Fruit fly (Drosophila melanogaster) whole organism, embryonic: ENCODE results near the gene VhaSFD.

Experiments used
- Asciz ChIP-seq: fragments of 200-800 bp; sonication (Bioruptor generic); optimal IDR thresholded peaks from 2 replicates; lab custom pipeline; 2017; ENCODE audit warnings: missing biosample characterization, mild to moderate bottlenecking, missing genetic modification characterization, missing genetic modification reagents
- Bdp1 ChIP-seq: fragments of 200-800 bp; sonication (Bioruptor generic); optimal IDR thresholded peaks from 3 replicates; lab custom pipeline; 2016; ENCODE audit warnings: missing biosample characterization, missing genetic modification characterization
- BtbVII ChIP-seq: fragments of 200-800 bp; sonication (Bioruptor generic); optimal IDR thresholded peaks from 3 replicates; lab custom pipeline; 2017; ENCODE audit warnings: missing biosample characterization, mild to moderate bottlenecking, missing genetic modification characterization
- CG10274 ChIP-seq: fragments of 200-800 bp; sonication (Bioruptor generic); optimal IDR thresholded peaks from 3 replicates; lab custom pipeline; 2017; ENCODE audit warnings: missing biosample characterization, mild to moderate bottlenecking, missing genetic modification characterization
- CG10462 ChIP-seq: fragments of 200-800 bp; sonication (Bioruptor generic); optimal IDR thresholded peaks from 2 replicates; lab custom pipeline; 2016; ENCODE audit warnings: missing biosample characterization, missing genetic modification characterization
- CG11398 ChIP-seq: fragments of 200-800 bp; sonication (Bioruptor generic); optimal IDR thresholded peaks from 2 replicates; lab custom pipeline; 2016; ENCODE audit warnings: missing biosample characterization, missing genetic modification characterization
- CG11560 ChIP-seq: fragments of 200-800 bp; sonication (Bioruptor generic); IDR thresholded peaks from 3 replicates; pipeline ENCODE4 v1.3.6; 2022; ENCODE audit warnings: missing biosample characterization, missing genetic modification characterization
- CG11723 ChIP-seq: fragments of 200-800 bp; sonication (Bioruptor generic); optimal IDR thresholded peaks from 2 replicates; lab custom pipeline; 2017; ENCODE audit warnings: missing biosample characterization, mild to moderate bottlenecking, missing genetic modification characterization
- CG17186 ChIP-seq: fragments of 200-800 bp; sonication (Bioruptor generic); optimal IDR thresholded peaks from 3 replicates; lab custom pipeline; 2017; ENCODE audit warnings: missing biosample characterization, missing genetic modification reagents, missing genetic modification characterization
- CG2116 ChIP-seq: fragments of 200-800 bp; sonication (Bioruptor generic); optimal IDR thresholded peaks from 3 replicates; lab custom pipeline; 2018; ENCODE audit warnings: missing biosample characterization, mild to moderate bottlenecking, missing genetic modification characterization
- CG2202 ChIP-seq: fragments of 200-800 bp; sonication (Bioruptor generic); optimal IDR thresholded peaks from 2 replicates; lab custom pipeline; 2018; ENCODE audit warnings: missing biosample characterization, mild to moderate bottlenecking, missing genetic modification characterization
- CG31441 ChIP-seq: fragments of 200-800 bp; sonication (Bioruptor generic); IDR thresholded peaks from 2 replicates; pipeline ENCODE4 v1.3.6; 2022; ENCODE audit warnings: missing biosample characterization, missing genetic modification characterization
- CG33557 ChIP-seq: fragments of 200-800 bp; sonication (Bioruptor generic); optimal IDR thresholded peaks from 2 replicates; lab custom pipeline; 2019; ENCODE audit warnings: missing biosample characterization, mild to moderate bottlenecking, missing genetic modification characterization, moderate library complexity
- CG3838 ChIP-seq: fragments of 200-800 bp; sonication (Bioruptor generic); optimal IDR thresholded peaks from 3 replicates; lab custom pipeline; 2016; ENCODE audit warnings: missing biosample characterization, missing genetic modification characterization
- CG3847 ChIP-seq: fragments of 200-800 bp; sonication (Bioruptor generic); IDR thresholded peaks from 2 replicates; pipeline ENCODE4 v1.3.6; 2022; ENCODE audit warnings: missing biosample characterization, missing genetic modification characterization
- CG5953 ChIP-seq: fragments of 200-800 bp; sonication (Bioruptor generic); IDR thresholded peaks from 2 replicates; pipeline ENCODE4 v1.3.6; 2022; ENCODE audit warnings: missing biosample characterization, missing genetic modification characterization
- CG6854 ChIP-seq: fragments of 200-800 bp; sonication (Bioruptor generic); optimal IDR thresholded peaks from 3 replicates; lab custom pipeline; 2017; ENCODE audit warnings: missing biosample characterization, mild to moderate bottlenecking, missing genetic modification characterization
- CG8765 ChIP-seq: fragments of 200-800 bp; sonication (Bioruptor generic); IDR thresholded peaks from 2 replicates; pipeline ENCODE4 v1.3.6; 2022; ENCODE audit warnings: missing biosample characterization, missing genetic modification characterization
- CG9876 ChIP-seq: fragments of 200-800 bp; sonication (Bioruptor generic); optimal IDR thresholded peaks from 2 replicates; lab custom pipeline; 2016; ENCODE audit warnings: missing biosample characterization, missing genetic modification characterization
- Hand ChIP-seq: fragments of 200-800 bp; sonication (Bioruptor generic); optimal IDR thresholded peaks from 2 replicates; lab custom pipeline; 2017; ENCODE audit warnings: mild to moderate bottlenecking, missing biosample characterization, missing genetic modification reagents, missing genetic modification characterization
- HmgD ChIP-seq: fragments of 200-800 bp; sonication (Bioruptor generic); optimal IDR thresholded peaks from 3 replicates; lab custom pipeline; 2016; ENCODE audit warnings: missing biosample characterization, missing genetic modification characterization
- Mad ChIP-seq: fragments of 200-800 bp; sonication (Bioruptor generic); optimal IDR thresholded peaks from 2 replicates; lab custom pipeline; 2016; ENCODE audit warnings: missing biosample characterization, missing genetic modification characterization
- NC2β ChIP-seq: fragments of 200-800 bp; sonication (Bioruptor generic); optimal IDR thresholded peaks from 2 replicates; lab custom pipeline; 2016; ENCODE audit warnings: missing biosample characterization, missing genetic modification characterization
- NFAT ChIP-seq: fragments of 200-800 bp; sonication (Bioruptor generic); IDR thresholded peaks from 2 replicates; pipeline ENCODE4 v1.3.6; 2022; ENCODE audit warnings: missing biosample characterization, missing genetic modification characterization
- Scr ChIP-seq: fragments of 200-800 bp; sonication (Bioruptor generic); IDR thresholded peaks from 2 replicates; pipeline ENCODE4 v1.3.6; 2022; ENCODE audit warnings: missing biosample characterization, missing genetic modification characterization; ENCODE audit not compliant: partially characterized antibody
- Side ChIP-seq: fragments of 200-800 bp; sonication (Bioruptor generic); optimal IDR thresholded peaks from 2 replicates; lab custom pipeline; 2016; ENCODE audit warnings: missing biosample characterization, missing genetic modification characterization
- Stat92E ChIP-seq, 3 experiments: fragments of >200 bp in 2 of 3; fragments of 200-800 bp in 1 of 3; sonication (Bioruptor generic) in 1 of 3; optimal IDR thresholded peaks; 2 replicates each; lab custom pipeline; 2017 to 2019; ENCODE audit warnings: missing biosample characterization in 3 of 3, missing genetic modification characterization in 3 of 3, mild to moderate bottlenecking in 1 of 3, moderate library complexity in 1 of 3
- TFAM ChIP-seq: fragments of 200-800 bp; sonication (Bioruptor generic); optimal IDR thresholded peaks from 2 replicates; lab custom pipeline; 2017; ENCODE audit warnings: missing biosample characterization, missing genetic modification characterization, inconsistent platforms
- Vsx1 ChIP-seq: fragments of 200-800 bp; sonication (Bioruptor generic); optimal IDR thresholded peaks from 2 replicates; lab custom pipeline; 2017; ENCODE audit warnings: missing biosample characterization, mild to moderate bottlenecking, missing genetic modification characterization, missing genetic modification reagents
- YL-1 ChIP-seq: fragments of 200-800 bp; sonication (Bioruptor generic); optimal IDR thresholded peaks from 3 replicates; lab custom pipeline; 2017; ENCODE audit warnings: missing biosample characterization, mild to moderate bottlenecking, missing genetic modification characterization
- ap ChIP-seq: fragments of 200-800 bp; sonication (Bioruptor generic); IDR thresholded peaks from 2 replicates; pipeline ENCODE4 v1.3.6; 2022; ENCODE audit warnings: missing biosample characterization, missing genetic modification characterization
- cas ChIP-seq: fragments of 200-800 bp; sonication (Bioruptor generic); IDR thresholded peaks from 2 replicates; pipeline ENCODE4 v1.3.6; 2022; ENCODE audit warnings: missing biosample characterization, missing genetic modification characterization
- chif ChIP-seq, 2 experiments: fragments of 200-800 bp; sonication (Bioruptor generic); optimal IDR thresholded peaks; 3 replicates each; lab custom pipeline; 2016; ENCODE audit warnings: missing biosample characterization in 2 of 2, missing genetic modification characterization in 2 of 2
- danr ChIP-seq: fragments of 200-800 bp; sonication (Bioruptor generic); IDR thresholded peaks from 2 replicates; pipeline ENCODE4 v1.3.6; 2022; ENCODE audit warnings: missing biosample characterization, missing genetic modification characterization
- dmrt11E ChIP-seq: fragments of 200-800 bp; sonication (Bioruptor generic); optimal IDR thresholded peaks from 3 replicates; lab custom pipeline; 2018; ENCODE audit warnings: missing biosample characterization, mild to moderate bottlenecking, missing genetic modification characterization, moderate library complexity
- eve ChIP-seq, 2 experiments: fragments of >200 bp; optimal IDR thresholded peaks; 2 replicates each; lab custom pipeline; 2017; ENCODE audit warnings: missing biosample characterization in 2 of 2, missing genetic modification characterization in 2 of 2
- exex ChIP-seq: fragments of 200-800 bp; sonication (Bioruptor generic); optimal IDR thresholded peaks from 4 replicates; lab custom pipeline; 2018; ENCODE audit warnings: missing biosample characterization, mild to moderate bottlenecking, missing genetic modification characterization, moderate library complexity
- gcm2 ChIP-seq: fragments of 200-800 bp; sonication (Bioruptor generic); optimal IDR thresholded peaks from 2 replicates; lab custom pipeline; 2016; ENCODE audit warnings: missing biosample characterization, missing genetic modification characterization
- gsb ChIP-seq: fragments of 200-800 bp; sonication (Bioruptor generic); IDR thresholded peaks from 2 replicates; pipeline ENCODE4 v1.3.6; 2022; ENCODE audit warnings: missing biosample characterization, missing genetic modification characterization
- hb ChIP-seq: fragments of 200-800 bp; sonication (Bioruptor generic); IDR thresholded peaks from 3 replicates; pipeline ENCODE4 v1.3.6; 2022; ENCODE audit warnings: missing biosample characterization, missing genetic modification characterization; ENCODE audit not compliant: partially characterized antibody
- jigr1 ChIP-seq: fragments of 200-800 bp; sonication (Bioruptor generic); IDR thresholded peaks from 3 replicates; pipeline ENCODE4 v1.3.6; 2022; ENCODE audit warnings: missing biosample characterization, missing genetic modification characterization
- kah ChIP-seq: fragments of 200-800 bp; sonication (Bioruptor generic); optimal IDR thresholded peaks from 2 replicates; lab custom pipeline; 2018; ENCODE audit warnings: missing biosample characterization, mild to moderate bottlenecking, missing genetic modification characterization
- otp ChIP-seq: fragments of 200-800 bp; sonication (Bioruptor generic); IDR thresholded peaks from 3 replicates; pipeline ENCODE4, ENCODE4 v1.3.6; 2022; ENCODE audit warnings: missing biosample characterization, missing genetic modification characterization
- pfk ChIP-seq: fragments of 200-800 bp; sonication (Bioruptor generic); optimal IDR thresholded peaks from 2 replicates; lab custom pipeline; 2018; ENCODE audit warnings: missing biosample characterization, mild to moderate bottlenecking, missing genetic modification characterization, moderate library complexity
- ranshi ChIP-seq: fragments of 200-800 bp; sonication (Bioruptor generic); IDR thresholded peaks from 2 replicates; pipeline ENCODE4 v1.3.6; 2022; ENCODE audit warnings: missing biosample characterization, missing genetic modification characterization
- sqz ChIP-seq: fragments of 200-800 bp; sonication (Bioruptor generic); optimal IDR thresholded peaks from 3 replicates; lab custom pipeline; 2018; ENCODE audit warnings: missing biosample characterization, mild to moderate bottlenecking, missing genetic modification characterization
- stwl ChIP-seq: fragments of 200-800 bp; sonication (Bioruptor generic); optimal IDR thresholded peaks from 3 replicates; lab custom pipeline; 2018; ENCODE audit warnings: missing biosample characterization, mild to moderate bottlenecking, missing genetic modification characterization, moderate library complexity
- tio ChIP-seq: fragments of 200-800 bp; sonication (Bioruptor generic); optimal IDR thresholded peaks from 2 replicates; lab custom pipeline; 2017; ENCODE audit warnings: missing biosample characterization, missing genetic modification characterization, inconsistent platforms
- zfh1 ChIP-seq: fragments of 200-800 bp; sonication (Bioruptor generic); IDR thresholded peaks from 3 replicates; pipeline ENCODE4 v1.3.6; 2022; ENCODE audit warnings: missing biosample characterization, missing genetic modification characterization

VhaSFD gene

DNA sequence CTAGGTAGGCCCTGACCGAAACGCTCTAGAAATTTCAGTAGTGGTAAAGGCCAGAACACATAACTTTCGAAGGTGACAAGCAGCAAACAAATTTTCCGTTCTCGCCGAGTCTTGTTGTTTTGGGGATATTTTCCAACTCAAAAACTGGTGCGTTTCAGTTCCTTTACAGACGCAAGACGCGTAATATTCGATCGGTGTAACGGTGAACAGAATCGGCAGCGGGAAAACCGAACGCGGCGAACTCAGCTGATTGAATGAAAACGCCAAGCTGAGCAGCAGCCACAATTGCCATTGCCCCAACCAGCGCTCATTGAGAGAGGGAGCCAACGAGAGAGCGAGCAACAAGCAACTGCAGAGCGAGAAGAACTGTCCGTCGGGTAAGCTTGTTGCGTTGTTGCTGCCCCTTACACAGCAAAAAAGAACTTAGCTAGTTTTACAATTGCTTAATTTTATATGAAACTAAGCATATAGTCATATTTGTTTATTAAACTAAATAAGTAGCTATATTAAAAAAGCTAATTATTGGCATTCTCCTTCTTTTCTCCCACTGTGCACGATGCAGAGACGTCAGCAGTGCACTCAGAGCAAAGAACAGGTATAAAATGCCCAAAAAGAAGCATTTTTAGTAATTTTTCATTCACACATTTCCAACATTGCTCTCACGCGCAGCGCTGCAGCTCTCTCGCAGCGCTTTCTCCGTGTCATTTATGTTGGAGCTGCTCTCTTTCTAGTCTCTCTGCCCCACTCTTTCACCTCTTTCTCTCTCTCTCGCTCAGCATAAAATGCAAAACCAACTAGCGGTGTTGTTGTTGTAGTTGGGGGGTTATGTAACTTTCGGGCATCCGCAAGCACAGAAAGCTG is 11.6 kb downstream of the VhaSFD start, which contains the start of the genes Cyt-c-d and CG31808 (continued):
- TF ChIP-seq CG11398 (GFP tag; lab: Kevin White, UChicago) (peak; percentile 87), cas (GFP tag; lab: Robert Waterston, UW) (peak; percentile 86), eve (GFP tag; optimal IDR thresholded peaks at IDR 0.05; lab: Kevin White, UChicago) (peak in 1 of 2 experiments; percentile 99), CG10274 (GFP tag; lab: Kevin White, UChicago) (peak; percentile 81), CG6854 (GFP tag; lab: Kevin White, UChicago) (peak; percentile 92), jigr1 (GFP tag; lab: Robert Waterston, UW) (peak; percentile 96), Scr (GFP tag; lab: Robert Waterston, UW) (no peak), Side (GFP tag; lab: Kevin White, UChicago) (peak; percentile 88), CG5953 (GFP tag; lab: Robert Waterston, UW) (peak; percentile 96), NFAT (GFP tag; lab: Robert Waterston, UW) (peak; percentile 85), CG2116 (GFP tag; lab: Kevin White, UChicago) (peak; percentile 85), CG10462 (GFP tag; lab: Kevin White, UChicago) (peak; percentile 92), CG11723 (GFP tag; lab: Kevin White, UChicago) (peak; percentile 96), zfh1 (GFP tag; lab: Robert Waterston, UW) (peak; percentile 97), Hand (GFP tag; lab: Kevin White, UChicago) (peak; percentile 96), CG11560 (peak; percentile 89), sqz (GFP tag; lab: Kevin White, UChicago) (peak; percentile 91), Vsx1 (GFP tag; lab: Kevin White, UChicago) (peak; percentile 98), ap (peak; percentile 97), NC2β (GFP tag; lab: Kevin White, UChicago) (peak; percentile 92), gsb (GFP tag; lab: Robert Waterston, UW) (peak; percentile 94), exex (tag; lab: Kevin White, UChicago) (peak; percentile 76), Stat92E (GFP tag; optimal IDR thresholded peaks at IDR 0.05; lab: Kevin White, UChicago) (peak in 1 of 3 experiments; percentile 92), danr (GFP tag; lab: Robert Waterston, UW) (peak; percentile 93), chif (GFP tag; optimal IDR thresholded peaks at IDR 0.05; lab: Kevin White, UChicago) (peak; percentile 94 to 96), CG2202 (peak; percentile 96), Mad (peak; percentile 94), CG9876 (no peak), Asciz (peak; percentile 98), stwl (tag; lab: Kevin White, UChicago) (peak; percentile 47), ranshi (peak; percentile 97), CG3847 (GFP tag; lab: Robert Waterston, UW) (peak; percentile 93), YL-1 (GFP tag; lab: Kevin White, UChicago) (peak; percentile 90), dmrt11E (tag; lab: Kevin White, UChicago) (peak; percentile 95), TFAM (GFP tag; lab: Kevin White, UChicago) (peak; percentile 83), CG17186 (GFP tag; lab: Kevin White, UChicago) (peak; percentile 88), CG33557 (peak; percentile 92), BtbVII (GFP tag; lab: Kevin White, UChicago) (peak; percentile 95), CG31441 (GFP tag; lab: Robert Waterston, UW) (peak; percentile 95), gcm2 (GFP tag; lab: Kevin White, UChicago) (peak; percentile 93), Bdp1 (GFP tag; lab: Kevin White, UChicago) (peak; percentile 85), pfk (GFP tag; lab: Kevin White, UChicago) (peak; percentile 39), CG8765 (GFP tag; lab: Robert Waterston, UW) (peak; percentile 83), otp (GFP tag; lab: Robert Waterston, UW) (peak; percentile 96), HmgD (GFP tag; lab: Kevin White, UChicago) (peak; percentile 57), kah (GFP tag; lab: Kevin White, UChicago) (peak; percentile 90), hb (GFP tag; lab: Robert Waterston, UW) (0 out of 3 replicates have a peak, but pooled peaks have one; percentile 42), CG3838 (peak; percentile 95), tio (peak; percentile 96)
